Fruit fly (Drosophila melanogaster) whole organism, prepupa: Measurements from ENCODE around the gene CG33296.

Experiments
- CG10631 ChIP-seq: fragments of 200-800 bp; sonication (Bioruptor generic); optimal IDR thresholded peaks from 2 replicates; lab custom pipeline; 2016; ENCODE audit warnings: missing biosample characterization, missing genetic modification characterization
- CG15336 ChIP-seq: fragments of 200-800 bp; sonication (Bioruptor generic); IDR thresholded peaks from 2 replicates; pipeline ENCODE4 v1.3.6; 2022; ENCODE audit warnings: missing biosample characterization, missing genetic modification characterization
- CG34406 ChIP-seq: fragments of 200-800 bp; sonication (Bioruptor generic); optimal IDR thresholded peaks from 3 replicates; lab custom pipeline; 2016; ENCODE audit warnings: missing biosample characterization, missing genetic modification characterization
- CG6163 ChIP-seq: fragments of 200-800 bp; sonication (Bioruptor generic); IDR thresholded peaks from 3 replicates; pipeline ENCODE4 v1.3.6; 2022; ENCODE audit warnings: missing biosample characterization, missing genetic modification characterization
- Eip75B ChIP-seq: fragments of 200-800 bp; sonication (Bioruptor generic); optimal IDR thresholded peaks from 3 replicates; lab custom pipeline; 2016; ENCODE audit warnings: missing biosample characterization, missing genetic modification characterization
- Eip78C ChIP-seq: fragments of 200-800 bp; sonication (Bioruptor generic); peaks from one replicate; lab custom pipeline; 2016; ENCODE audit warnings: missing biosample characterization, missing genetic modification characterization
- acj6 ChIP-seq: fragments of 200-800 bp; sonication (Bioruptor generic); optimal IDR thresholded peaks from 3 replicates; lab custom pipeline; 2016; ENCODE audit warnings: missing biosample characterization, missing genetic modification characterization
- eg ChIP-seq: fragments of 200-800 bp; sonication (Bioruptor generic); IDR thresholded peaks from 3 replicates; pipeline ENCODE4 v1.3.6; 2022; ENCODE audit warnings: missing biosample characterization, missing genetic modification characterization
- net ChIP-seq: fragments of 200-800 bp; sonication (Bioruptor generic); optimal IDR thresholded peaks from 3 replicates; lab custom pipeline; 2016; ENCODE audit warnings: missing biosample characterization, missing genetic modification characterization
- ss ChIP-seq, 2 experiments: fragments of 200-800 bp; sonication (Bioruptor generic); optimal IDR thresholded peaks; 2 replicates in 1 of 2; 3 replicates in 1 of 2; lab custom pipeline; 2017 to 2018; ENCODE audit warnings: mild to moderate bottlenecking in 2 of 2, missing biosample characterization in 2 of 2, missing genetic modification characterization in 2 of 2, moderate library complexity in 1 of 2
- svp ChIP-seq: fragments of 200-800 bp; sonication (Bioruptor generic); peaks from one replicate; lab custom pipeline; 2016; ENCODE audit warnings: missing biosample characterization, missing genetic modification characterization

Gene CG33296

DNA sequence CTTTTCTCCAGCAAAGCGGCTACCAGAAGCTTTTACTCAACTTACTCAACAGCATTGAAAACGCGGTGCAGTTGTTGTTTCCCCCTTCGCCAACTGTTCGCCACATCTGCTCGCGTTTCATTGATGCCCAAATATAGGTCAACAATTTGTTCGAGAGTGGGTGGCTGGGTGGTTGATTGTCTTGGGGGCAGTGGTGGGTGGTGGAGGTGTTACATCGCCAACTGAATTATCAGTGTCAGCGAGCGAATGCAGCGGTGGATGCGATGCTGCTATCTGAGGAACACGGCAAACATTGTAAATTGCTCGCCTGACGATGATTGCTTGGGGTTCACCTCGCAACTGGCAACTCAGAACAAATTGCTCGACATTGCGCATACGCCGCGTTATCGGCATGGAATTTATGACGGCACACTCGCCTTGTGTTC lies 40.7 kb downstream of the CG33296 start:
- TF ChIP-seq Eip75B (GFP tag; lab: Kevin White, UChicago), result peak; percentile 22
- no peak for TF ChIP-seq ss (GFP tag; optimal IDR thresholded peaks at IDR 0.05; lab: Kevin White, UChicago)
- TF ChIP-seq svp, result peak; percentile 77
- peak; percentile 10 for TF ChIP-seq Eip78C (GFP tag; lab: Kevin White, UChicago)

DNA sequence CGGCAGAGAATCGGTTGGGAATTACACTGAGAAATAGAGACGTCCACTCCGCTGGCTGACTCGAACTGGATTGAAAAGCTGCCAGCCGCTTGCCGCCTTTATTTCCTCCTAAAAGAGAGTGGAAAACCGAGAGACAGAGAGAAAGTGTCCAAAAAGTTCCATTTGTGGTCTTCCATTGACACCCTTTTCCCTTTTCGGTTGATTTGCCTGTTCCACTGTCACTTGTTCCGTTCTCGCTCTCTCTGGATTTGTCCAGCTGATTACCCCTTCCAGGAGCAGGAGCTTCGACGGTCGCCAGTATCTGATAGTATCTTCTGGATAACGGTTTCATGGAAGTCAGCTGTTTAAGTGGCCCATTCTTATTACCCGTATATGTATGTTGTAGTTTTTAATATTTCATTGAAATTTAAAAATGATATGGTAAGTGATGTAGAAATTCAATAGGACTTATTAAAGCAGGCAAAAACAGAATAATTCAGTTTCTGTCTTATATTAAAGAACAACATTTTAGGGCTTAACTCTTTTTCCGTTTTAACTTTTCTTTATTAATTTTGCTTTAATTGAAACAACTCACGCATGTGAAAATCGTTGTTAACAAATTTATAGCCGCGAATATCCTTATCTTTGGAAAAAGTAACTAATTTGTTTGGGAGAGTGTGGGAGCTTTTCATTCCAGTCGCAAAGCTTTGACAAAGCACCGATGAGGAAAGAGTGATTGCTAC lies 41.3 kb downstream of the CG33296 start, which contains the start of gene Slob:
Gene Slob, minus strand, starts transcription at position 51 of the 722 bp plus-strand sequence.
- TF ChIP-seq CG10631 (GFP tag; lab: Kevin White, UChicago), result no peak
- peak; percentile 26 for TF ChIP-seq Eip78C (GFP tag; lab: Kevin White, UChicago)
- TF ChIP-seq CG6163 (GFP tag; lab: Robert Waterston, UW), result no peak
- no peak for TF ChIP-seq acj6

DNA sequence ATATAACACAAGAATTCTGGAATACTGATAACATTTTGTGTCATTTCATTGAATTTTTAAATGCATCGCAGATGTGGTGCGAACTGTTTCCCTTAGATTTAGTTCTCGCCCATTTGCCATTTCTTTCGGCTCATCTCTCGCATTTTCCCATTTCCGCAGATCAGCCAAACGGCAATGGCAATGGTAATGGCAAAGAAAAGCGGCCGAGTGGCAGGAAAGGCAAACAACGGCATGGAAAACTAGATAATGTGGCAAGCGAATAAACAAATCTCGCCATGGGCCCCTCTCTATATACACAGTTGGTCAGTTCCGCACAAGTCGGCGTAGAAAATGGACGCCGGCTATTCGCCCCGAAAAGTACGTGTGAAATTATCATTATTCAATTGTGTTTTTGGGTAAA lies 50.7 kb downstream of the CG33296 start, which contains the start of gene Myo28B1:
Gene Myo28B1, plus strand, starts transcription at position 301 of the 400 bp plus-strand sequence.
- TF ChIP-seq net (GFP tag; lab: Kevin White, UChicago) (no peak), eg (GFP tag; lab: Robert Waterston, UW) (no peak), CG6163 (GFP tag; lab: Robert Waterston, UW) (no peak), svp (peak; percentile 14), CG15336 (GFP tag; lab: Robert Waterston, UW) (no peak), CG34406 (GFP tag; lab: Kevin White, UChicago) (no peak)
